Fruit fly (Drosophila melanogaster) whole organism, embryonic: ENCODE measurements around the gene CG3625.

Source experiments
- Ada2b ChIP-seq: fragments of 200-800 bp; sonication (Bioruptor generic); IDR thresholded peaks from 2 replicates; pipeline ENCODE4 v1.3.6; 2022; ENCODE audit warnings: missing biosample characterization, missing genetic modification characterization
- Bteb2 ChIP-seq: fragments of 200-800 bp; sonication (Bioruptor generic); optimal IDR thresholded peaks from 2 replicates; lab custom pipeline; 2016; ENCODE audit warnings: missing biosample characterization, missing genetic modification characterization
- CG10147 ChIP-seq: fragments of 200-800 bp; sonication (Bioruptor generic); optimal IDR thresholded peaks from 2 replicates; lab custom pipeline; 2019; ENCODE audit warnings: missing biosample characterization, mild to moderate bottlenecking, missing genetic modification characterization, moderate library complexity
- CG11085 ChIP-seq: fragments of 200-800 bp; sonication (Bioruptor generic); IDR thresholded peaks from 2 replicates; pipeline ENCODE4 v1.3.6; 2022; ENCODE audit warnings: missing biosample characterization, missing genetic modification characterization
- CG12155 ChIP-seq: fragments of 200-800 bp; sonication (Bioruptor generic); optimal IDR thresholded peaks from 3 replicates; lab custom pipeline; 2016; ENCODE audit warnings: missing biosample characterization, missing genetic modification characterization
- CG12744 ChIP-seq: fragments of 200-800 bp; sonication (Bioruptor generic); optimal IDR thresholded peaks from 2 replicates; lab custom pipeline; 2016; ENCODE audit warnings: missing biosample characterization, missing genetic modification characterization
- CG13424 ChIP-seq: fragments of 200-800 bp; sonication (Bioruptor generic); optimal IDR thresholded peaks from 2 replicates; lab custom pipeline; 2019; ENCODE audit warnings: missing biosample characterization, mild to moderate bottlenecking, missing genetic modification characterization, moderate library complexity
- CG14667 ChIP-seq: fragments of 200-800 bp; sonication (Bioruptor generic); IDR thresholded peaks from 2 replicates; pipeline ENCODE4 v1.3.6; 2022; ENCODE audit warnings: missing biosample characterization, missing genetic modification characterization
- CG15696 ChIP-seq: fragments of 200-800 bp; sonication (Bioruptor generic); optimal IDR thresholded peaks from 2 replicates; lab custom pipeline; 2019; ENCODE audit warnings: missing biosample characterization, mild to moderate bottlenecking, missing genetic modification characterization, moderate library complexity
- CG17186 ChIP-seq: fragments of 200-800 bp; sonication (Bioruptor generic); optimal IDR thresholded peaks from 3 replicates; lab custom pipeline; 2017; ENCODE audit warnings: missing biosample characterization, missing genetic modification reagents, missing genetic modification characterization
- CG17568 ChIP-seq: fragments of 200-800 bp; sonication (Bioruptor generic); optimal IDR thresholded peaks from 2 replicates; lab custom pipeline; 2018; ENCODE audit warnings: missing biosample characterization, mild to moderate bottlenecking, missing genetic modification characterization, moderate library complexity
- CG18619 ChIP-seq: fragments of 200-800 bp; sonication (Bioruptor generic); optimal IDR thresholded peaks from 3 replicates; lab custom pipeline; 2017; ENCODE audit warnings: missing biosample characterization, mild to moderate bottlenecking, missing genetic modification characterization
- CG3065 ChIP-seq: fragments of 200-800 bp; sonication (Bioruptor generic); optimal IDR thresholded peaks from 2 replicates; lab custom pipeline; 2016; ENCODE audit warnings: missing biosample characterization, missing genetic modification characterization
- CG32772 ChIP-seq: fragments of 200-800 bp; sonication (Bioruptor generic); IDR thresholded peaks from 2 replicates; pipeline ENCODE4 v1.3.6; 2022; ENCODE audit warnings: missing biosample characterization, missing genetic modification characterization
- CG3838 ChIP-seq: fragments of 200-800 bp; sonication (Bioruptor generic); optimal IDR thresholded peaks from 3 replicates; lab custom pipeline; 2016; ENCODE audit warnings: missing biosample characterization, missing genetic modification characterization
- CG7556 ChIP-seq: fragments of 200-800 bp; sonication (Bioruptor generic); optimal IDR thresholded peaks from 2 replicates; lab custom pipeline; 2017; ENCODE audit warnings: missing biosample characterization, mild to moderate bottlenecking, missing genetic modification characterization
- CG8944 ChIP-seq: fragments of 200-800 bp; sonication (Bioruptor generic); optimal IDR thresholded peaks from 3 replicates; lab custom pipeline; 2016; ENCODE audit warnings: missing biosample characterization, missing genetic modification characterization
- CG9609 ChIP-seq: fragments of 200-800 bp; sonication (Bioruptor generic); optimal IDR thresholded peaks from 3 replicates; lab custom pipeline; 2016; ENCODE audit warnings: missing biosample characterization, missing genetic modification characterization
- Dip3 ChIP-seq: fragments of 200-800 bp; sonication (Bioruptor generic); optimal IDR thresholded peaks from 3 replicates; lab custom pipeline; 2016; ENCODE audit warnings: missing biosample characterization, missing genetic modification characterization
- E2f2 ChIP-seq: fragments of 200-800 bp; sonication (Bioruptor generic); IDR thresholded peaks from 2 replicates; pipeline ENCODE4 v1.3.6; 2022; ENCODE audit warnings: missing biosample characterization, missing genetic modification characterization
- Eip74EF ChIP-seq, 2 experiments: fragments of 200-800 bp in 1 of 2; fragments of >200 bp in 1 of 2; sonication (Bioruptor generic) in 1 of 2; optimal IDR thresholded peaks; 2 replicates each; lab custom pipeline; 2017 to 2019; ENCODE audit warnings: missing biosample characterization in 2 of 2, missing genetic modification characterization in 2 of 2, mild to moderate bottlenecking in 1 of 2, moderate library complexity in 1 of 2
- Hsf ChIP-seq: fragments of 200-800 bp; sonication (Bioruptor generic); optimal IDR thresholded peaks from 3 replicates; lab custom pipeline; 2016; ENCODE audit warnings: missing biosample characterization, missing genetic modification characterization
- Max ChIP-seq: fragments of 200-800 bp; sonication (Bioruptor generic); optimal IDR thresholded peaks from 2 replicates; lab custom pipeline; 2016; ENCODE audit warnings: missing biosample characterization, mild to moderate bottlenecking, missing genetic modification characterization
- Mes4 ChIP-seq: fragments of 200-800 bp; sonication (Bioruptor generic); optimal IDR thresholded peaks from 2 replicates; lab custom pipeline; 2016; ENCODE audit warnings: missing biosample characterization, missing genetic modification characterization
- Optix ChIP-seq: fragments of 200-800 bp; sonication (Bioruptor generic); IDR thresholded peaks from 3 replicates; pipeline ENCODE4 v1.3.6; 2022; ENCODE audit warnings: missing biosample characterization, missing genetic modification characterization
- Ravus ChIP-seq: fragments of 200-800 bp; sonication (Bioruptor generic); IDR thresholded peaks from 2 replicates; pipeline ENCODE4 v1.3.6; 2022; ENCODE audit warnings: missing biosample characterization, missing genetic modification characterization
- Sin3A ChIP-seq: fragments of >200 bp; optimal IDR thresholded peaks from 2 replicates; lab custom pipeline; 2018
- Sox100B ChIP-seq: fragments of 200-800 bp; sonication (Bioruptor generic); optimal IDR thresholded peaks from 3 replicates; lab custom pipeline; 2018; ENCODE audit warnings: missing biosample characterization, mild to moderate bottlenecking, missing genetic modification characterization
- Stat92E ChIP-seq, 3 experiments: fragments of >200 bp in 2 of 3; fragments of 200-800 bp in 1 of 3; sonication (Bioruptor generic) in 1 of 3; optimal IDR thresholded peaks; 2 replicates each; lab custom pipeline; 2017 to 2019; ENCODE audit warnings: missing biosample characterization in 3 of 3, missing genetic modification characterization in 3 of 3, mild to moderate bottlenecking in 1 of 3, moderate library complexity in 1 of 3
- Vsx1 ChIP-seq: fragments of 200-800 bp; sonication (Bioruptor generic); optimal IDR thresholded peaks from 2 replicates; lab custom pipeline; 2017; ENCODE audit warnings: missing biosample characterization, mild to moderate bottlenecking, missing genetic modification characterization, missing genetic modification reagents
- bowl ChIP-seq: fragments of 200-800 bp; sonication (Bioruptor generic); IDR thresholded peaks from 2 replicates; pipeline ENCODE4 v1.3.6; 2022; ENCODE audit warnings: missing biosample characterization, missing genetic modification characterization
- caup ChIP-seq: fragments of 200-800 bp; sonication (Bioruptor generic); optimal IDR thresholded peaks from 3 replicates; lab custom pipeline; 2017; ENCODE audit warnings: missing biosample characterization, mild to moderate bottlenecking, missing genetic modification characterization, moderate library complexity; ENCODE audit not compliant: severe bottlenecking
- chn ChIP-seq: fragments of 200-800 bp; sonication (Bioruptor generic); optimal IDR thresholded peaks from 2 replicates; lab custom pipeline; 2016; ENCODE audit warnings: missing biosample characterization, missing genetic modification characterization
- corto ChIP-seq: fragments of 200-800 bp; sonication (Bioruptor generic); optimal IDR thresholded peaks from 2 replicates; lab custom pipeline; 2016; ENCODE audit warnings: missing biosample characterization, mild to moderate bottlenecking, missing genetic modification characterization, moderate library complexity
- eve ChIP-seq, 2 experiments: fragments of >200 bp; optimal IDR thresholded peaks; 2 replicates each; lab custom pipeline; 2017; ENCODE audit warnings: missing biosample characterization in 2 of 2, missing genetic modification characterization in 2 of 2
- fd64A ChIP-seq: fragments of 200-800 bp; sonication (Bioruptor generic); optimal IDR thresholded peaks from 3 replicates; lab custom pipeline; 2018; ENCODE audit warnings: missing biosample characterization, mild to moderate bottlenecking, missing genetic modification characterization
- gcm ChIP-seq: fragments of 200-800 bp; sonication (Bioruptor generic); optimal IDR thresholded peaks from 2 replicates; lab custom pipeline; 2019; ENCODE audit warnings: missing biosample characterization, mild to moderate bottlenecking, missing genetic modification characterization, moderate library complexity
- hb ChIP-seq: fragments of 200-800 bp; sonication (Bioruptor generic); IDR thresholded peaks from 3 replicates; pipeline ENCODE4 v1.3.6; 2022; ENCODE audit warnings: missing biosample characterization, missing genetic modification characterization; ENCODE audit not compliant: partially characterized antibody
- lmd ChIP-seq: fragments of 200-800 bp; sonication (Bioruptor generic); IDR thresholded peaks from 2 replicates; pipeline ENCODE4 v1.3.6; 2022; ENCODE audit warnings: missing biosample characterization, missing genetic modification characterization
- maf-S ChIP-seq: fragments of 200-800 bp; sonication (Bioruptor generic); optimal IDR thresholded peaks from 2 replicates; lab custom pipeline; 2016; ENCODE audit warnings: missing biosample characterization, missing genetic modification characterization
- nerfin-1 ChIP-seq: fragments of 200-800 bp; sonication (Bioruptor generic); optimal IDR thresholded peaks from 3 replicates; lab custom pipeline; 2019; ENCODE audit warnings: missing biosample characterization, mild to moderate bottlenecking, missing genetic modification characterization, moderate library complexity
- oc ChIP-seq: fragments of 200-800 bp; sonication (Bioruptor generic); optimal IDR thresholded peaks from 2 replicates; lab custom pipeline; 2018; ENCODE audit warnings: missing biosample characterization, mild to moderate bottlenecking, missing genetic modification characterization, moderate library complexity
- onecut ChIP-seq: fragments of 200-800 bp; sonication (Bioruptor generic); IDR thresholded peaks from 2 replicates; pipeline ENCODE4 v1.3.6; 2022; ENCODE audit warnings: missing biosample characterization, missing genetic modification characterization
- phol ChIP-seq: fragments of 200-800 bp; sonication (Bioruptor generic); optimal IDR thresholded peaks from 3 replicates; lab custom pipeline; 2018; ENCODE audit warnings: missing biosample characterization, mild to moderate bottlenecking, missing genetic modification characterization, moderate library complexity
- psq ChIP-seq: fragments of 200-800 bp; sonication (Bioruptor generic); optimal IDR thresholded peaks from 2 replicates; lab custom pipeline; 2017; ENCODE audit warnings: missing biosample characterization, missing genetic modification characterization
- ranshi ChIP-seq: fragments of 200-800 bp; sonication (Bioruptor generic); IDR thresholded peaks from 2 replicates; pipeline ENCODE4 v1.3.6; 2022; ENCODE audit warnings: missing biosample characterization, missing genetic modification characterization
- unc-4 ChIP-seq: fragments of 200-800 bp; sonication (Bioruptor generic); IDR thresholded peaks from 2 replicates; pipeline ENCODE4 v1.3.6; 2022; ENCODE audit warnings: missing biosample characterization, missing genetic modification characterization; ENCODE audit not compliant: partially characterized antibody
- vnd ChIP-seq: fragments of 200-800 bp; sonication (Bioruptor generic); IDR thresholded peaks from 3 replicates; pipeline ENCODE4 v1.3.6; 2022; ENCODE audit warnings: missing biosample characterization, missing genetic modification characterization; ENCODE audit not compliant: partially characterized antibody
- vvl ChIP-seq: fragments of 200-800 bp; sonication (Bioruptor generic); IDR thresholded peaks from 2 replicates; pipeline ENCODE4 v1.3.6; 2022; ENCODE audit warnings: missing biosample characterization, missing genetic modification characterization
- zfh1 ChIP-seq: fragments of 200-800 bp; sonication (Bioruptor generic); IDR thresholded peaks from 3 replicates; pipeline ENCODE4 v1.3.6; 2022; ENCODE audit warnings: missing biosample characterization, missing genetic modification characterization

CG3625 gene

DNA sequence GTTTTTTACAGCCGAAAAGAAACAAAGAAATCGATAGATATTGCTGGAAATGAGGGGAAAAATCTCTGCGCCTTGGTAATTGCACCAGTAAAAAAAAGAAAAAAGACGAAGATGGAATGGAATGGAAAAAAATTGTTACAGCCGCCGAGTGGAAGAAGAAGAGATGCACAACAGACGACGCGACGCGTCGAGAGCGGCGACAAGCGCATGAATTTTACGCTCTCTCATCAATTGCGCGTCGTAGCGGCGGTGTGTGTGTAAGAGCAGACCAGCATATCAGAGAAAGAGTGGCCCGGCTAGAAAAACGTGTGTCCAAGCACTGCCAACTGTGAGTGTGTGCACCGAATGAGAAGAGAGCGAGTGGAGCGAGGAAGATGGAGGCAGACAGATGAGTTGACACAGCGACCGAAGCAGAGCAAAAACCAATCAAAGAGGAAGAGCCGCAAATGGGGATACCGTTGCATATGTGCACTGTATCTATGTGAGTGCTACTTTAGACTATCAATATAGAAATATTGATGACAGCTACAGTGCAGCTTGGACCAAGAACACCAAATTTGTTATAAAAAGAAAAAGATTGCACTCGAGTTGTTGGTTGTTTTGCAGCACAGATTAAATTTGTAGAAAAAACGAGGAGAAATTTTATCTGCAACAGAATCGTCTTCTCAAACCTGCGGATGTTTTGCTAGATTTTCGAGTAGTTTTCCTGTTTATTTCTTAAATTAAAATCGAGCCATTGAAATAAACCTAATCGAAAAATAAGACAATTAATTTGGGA lies 42.4 kb downstream of the CG3625 start (continued):
- TF ChIP-seq Bteb2 (GFP tag; lab: Kevin White, UChicago), result no peak
- TF ChIP-seq E2f2 (GFP tag; lab: Robert Waterston, UW), result no peak
- no peak for TF ChIP-seq CG17186 (GFP tag; lab: Kevin White, UChicago)
- peak; percentile 54 for TF ChIP-seq gcm
- TF ChIP-seq CG10147 (GFP tag; lab: Kevin White, UChicago), result no peak
- TF ChIP-seq corto, result peak; percentile 2
- TF ChIP-seq CG14667, result no peak
- no peak for TF ChIP-seq Eip74EF (GFP tag; optimal IDR thresholded peaks at IDR 0.05; lab: Kevin White, UChicago)
- no peak for TF ChIP-seq chn
- TF ChIP-seq CG3838 (GFP tag; lab: Kevin White, UChicago), result no peak
- TF ChIP-seq CG13424, result no peak
- TF ChIP-seq maf-S, result no peak
- no peak for TF ChIP-seq caup (GFP tag; lab: Kevin White, UChicago)
- TF ChIP-seq Mes4 (GFP tag; lab: Kevin White, UChicago), result no peak
- TF ChIP-seq vnd, result no peak
- TF ChIP-seq unc-4 (GFP tag; lab: Robert Waterston, UW), result no peak; the same call in 1 of the 2 replicates
- peak; percentile 10 for TF ChIP-seq CG8944 (GFP tag; lab: Kevin White, UChicago)
- TF ChIP-seq CG32772 (GFP tag; lab: Robert Waterston, UW), result no peak
- TF ChIP-seq zfh1 (GFP tag; lab: Robert Waterston, UW), result 0 out of 3 replicates have a peak, but pooled peaks have one; percentile 4
- no peak for TF ChIP-seq CG18619 (GFP tag; lab: Kevin White, UChicago)
- TF ChIP-seq psq (GFP tag; lab: Kevin White, UChicago), result peak; percentile 47
- TF ChIP-seq fd64A (GFP tag; lab: Kevin White, UChicago), result no peak
- no peak for TF ChIP-seq phol (tag; lab: Kevin White, UChicago)
- no peak for TF ChIP-seq CG12744
- TF ChIP-seq Optix (GFP tag; lab: Robert Waterston, UW), result no peak
- TF ChIP-seq oc (tag; lab: Kevin White, UChicago), result no peak
- TF ChIP-seq Sin3A (lab: Kevin White, UChicago), result no peak
- TF ChIP-seq CG15696 (tag; lab: Kevin White, UChicago), result no peak
- TF ChIP-seq bowl, result no peak
- peak in 1 of 3 experiments; percentile 15 for TF ChIP-seq Stat92E (GFP tag; optimal IDR thresholded peaks at IDR 0.05; lab: Kevin White, UChicago)
- no peak for TF ChIP-seq CG9609 (GFP tag; lab: Kevin White, UChicago)
- peak; percentile 3 for TF ChIP-seq nerfin-1 (tag; lab: Kevin White, UChicago)
- TF ChIP-seq Hsf, result no peak
- TF ChIP-seq hb, result no peak
- TF ChIP-seq Ada2b, result no peak
- TF ChIP-seq onecut (GFP tag; lab: Robert Waterston, UW), result no peak
- TF ChIP-seq Dip3, result no peak
- TF ChIP-seq Max (GFP tag; lab: Kevin White, UChicago), result no peak
- TF ChIP-seq eve (GFP tag; optimal IDR thresholded peaks at IDR 0.05; lab: Kevin White, UChicago), result peak in 1 of 2 experiments; percentile 48
- peak; percentile 9 for TF ChIP-seq Vsx1
- peak; percentile 22 for TF ChIP-seq CG7556 (GFP tag; lab: Kevin White, UChicago)
- TF ChIP-seq CG12155 (GFP tag; lab: Kevin White, UChicago), result peak; percentile 31
- no peak for TF ChIP-seq CG3065 (GFP tag; lab: Kevin White, UChicago)
- TF ChIP-seq lmd (GFP tag; lab: Robert Waterston, UW), result no peak
- peak; percentile 65 for TF ChIP-seq vvl
- TF ChIP-seq CG17568 (GFP tag; lab: Kevin White, UChicago), result no peak
- no peak for TF ChIP-seq Ravus (GFP tag; lab: Robert Waterston, UW)
- TF ChIP-seq Sox100B (GFP tag; lab: Kevin White, UChicago), result no peak
- no peak for TF ChIP-seq CG11085 (GFP tag; lab: Robert Waterston, UW)
- no peak for TF ChIP-seq ranshi
